Fruit fly (Drosophila melanogaster) whole organism, embryonic: ENCODE measurements around the gene dock.
A peak's percentile ranks its signal among the peaks of the same experiment; 100 is the strongest.

Experiments used
- Ada2b ChIP-seq: fragments of 200-800 bp; sonication (Bioruptor generic); IDR thresholded peaks from 2 replicates; pipeline ENCODE4 v1.3.6; 2022; ENCODE audit warnings: missing biosample characterization, missing genetic modification characterization
- Blimp-1 ChIP-seq: fragments of 200-800 bp; sonication (Bioruptor generic); optimal IDR thresholded peaks from 3 replicates; lab custom pipeline; 2018; ENCODE audit warnings: missing biosample characterization, missing genetic modification characterization, mild to moderate bottlenecking, moderate library complexity, missing genetic modification reagents
- BtbVII ChIP-seq: fragments of 200-800 bp; sonication (Bioruptor generic); optimal IDR thresholded peaks from 3 replicates; lab custom pipeline; 2017; ENCODE audit warnings: missing biosample characterization, mild to moderate bottlenecking, missing genetic modification characterization
- CG12155 ChIP-seq: fragments of 200-800 bp; sonication (Bioruptor generic); optimal IDR thresholded peaks from 3 replicates; lab custom pipeline; 2016; ENCODE audit warnings: missing biosample characterization, missing genetic modification characterization
- CG14014 ChIP-seq: fragments of 200-800 bp; sonication (Bioruptor generic); IDR thresholded peaks from 2 replicates; pipeline ENCODE4 v1.3.6; 2022; ENCODE audit warnings: missing biosample characterization, missing genetic modification characterization
- CG14050 ChIP-seq: fragments of 200-800 bp; sonication (Bioruptor generic); IDR thresholded peaks from 3 replicates; pipeline ENCODE4 v1.3.6; 2022; ENCODE audit warnings: missing biosample characterization, missing genetic modification characterization
- CG15269 ChIP-seq: fragments of 200-800 bp; sonication (Bioruptor generic); optimal IDR thresholded peaks from 2 replicates; lab custom pipeline; 2018; ENCODE audit warnings: missing biosample characterization, mild to moderate bottlenecking, missing genetic modification characterization, moderate library complexity
- CG17612 ChIP-seq: fragments of 200-800 bp; sonication (Bioruptor generic); IDR thresholded peaks from 2 replicates; pipeline ENCODE4 v1.3.6; 2022; ENCODE audit warnings: missing biosample characterization, missing genetic modification characterization
- CG18011 ChIP-seq: fragments of 200-800 bp; sonication (Bioruptor generic); optimal IDR thresholded peaks from 2 replicates; lab custom pipeline; 2017; ENCODE audit warnings: missing biosample characterization, missing genetic modification characterization, mild to moderate bottlenecking, moderate library complexity, missing genotype
- CG2116 ChIP-seq: fragments of 200-800 bp; sonication (Bioruptor generic); optimal IDR thresholded peaks from 3 replicates; lab custom pipeline; 2018; ENCODE audit warnings: missing biosample characterization, mild to moderate bottlenecking, missing genetic modification characterization
- CG33557 ChIP-seq: fragments of 200-800 bp; sonication (Bioruptor generic); optimal IDR thresholded peaks from 2 replicates; lab custom pipeline; 2019; ENCODE audit warnings: missing biosample characterization, mild to moderate bottlenecking, missing genetic modification characterization, moderate library complexity
- CG4360 ChIP-seq: fragments of 200-800 bp; sonication (Bioruptor generic); IDR thresholded peaks from 2 replicates; pipeline ENCODE4 v1.3.6; 2022; ENCODE audit warnings: missing biosample characterization, missing genetic modification characterization
- CG4424 ChIP-seq: fragments of 200-800 bp; sonication (Bioruptor generic); optimal IDR thresholded peaks from 3 replicates; lab custom pipeline; 2016; ENCODE audit warnings: missing biosample characterization, missing genetic modification characterization
- CG6765 ChIP-seq: fragments of 200-800 bp; sonication (Bioruptor generic); optimal IDR thresholded peaks from 3 replicates; lab custom pipeline; 2017; ENCODE audit warnings: missing biosample characterization, mild to moderate bottlenecking, missing genetic modification characterization
- CG7271 ChIP-seq: fragments of 200-800 bp; sonication (Bioruptor generic); optimal IDR thresholded peaks from 2 replicates; lab custom pipeline; 2018; ENCODE audit warnings: missing biosample characterization, mild to moderate bottlenecking, missing genetic modification characterization, moderate library complexity
- CG7963 ChIP-seq: fragments of 200-800 bp; sonication (Bioruptor generic); IDR thresholded peaks from 3 replicates; pipeline ENCODE4 v1.3.6; 2022; ENCODE audit warnings: missing biosample characterization, missing genetic modification characterization; ENCODE audit not compliant: partially characterized antibody
- CG8924 ChIP-seq: fragments of 200-800 bp; optimal IDR thresholded peaks from 3 replicates; lab custom pipeline; 2019; ENCODE audit warnings: missing biosample characterization, mild to moderate bottlenecking, missing genetic modification characterization, moderate library complexity
- CG9817 ChIP-seq: fragments of 200-800 bp; sonication (Bioruptor generic); optimal IDR thresholded peaks from 2 replicates; lab custom pipeline; 2018; ENCODE audit warnings: missing biosample characterization, mild to moderate bottlenecking, missing genetic modification characterization, moderate library complexity
- Chrac-16 ChIP-seq: fragments of 200-800 bp; sonication (Bioruptor generic); optimal IDR thresholded peaks from 3 replicates; lab custom pipeline; 2016; ENCODE audit warnings: missing biosample characterization, missing genetic modification characterization
- D19A ChIP-seq: fragments of 200-800 bp; optimal IDR thresholded peaks from 3 replicates; lab custom pipeline; 2019; ENCODE audit warnings: missing biosample characterization, mild to moderate bottlenecking, missing genetic modification characterization, moderate library complexity
- E2f1 ChIP-seq: fragments of 200-800 bp; sonication (Bioruptor generic); IDR thresholded peaks from 2 replicates; pipeline ENCODE4 v1.3.6; 2022; ENCODE audit warnings: missing biosample characterization, missing genetic modification characterization
- Hand ChIP-seq: fragments of 200-800 bp; sonication (Bioruptor generic); optimal IDR thresholded peaks from 2 replicates; lab custom pipeline; 2017; ENCODE audit warnings: mild to moderate bottlenecking, missing biosample characterization, missing genetic modification reagents, missing genetic modification characterization
- Hey ChIP-seq: fragments of 200-800 bp; sonication (Bioruptor generic); optimal IDR thresholded peaks from 3 replicates; lab custom pipeline; 2018; ENCODE audit warnings: missing biosample characterization, mild to moderate bottlenecking, missing genetic modification characterization
- Hmx ChIP-seq: fragments of 200-800 bp; sonication (Bioruptor generic); optimal IDR thresholded peaks from 2 replicates; lab custom pipeline; 2016; ENCODE audit warnings: missing biosample characterization, missing genetic modification characterization
- Hr3 ChIP-seq: fragments of 200-800 bp; sonication (Bioruptor generic); optimal IDR thresholded peaks from 3 replicates; lab custom pipeline; 2016; ENCODE audit warnings: missing biosample characterization, missing genetic modification characterization
- Hsf ChIP-seq: fragments of 200-800 bp; sonication (Bioruptor generic); optimal IDR thresholded peaks from 3 replicates; lab custom pipeline; 2016; ENCODE audit warnings: missing biosample characterization, missing genetic modification characterization
- Meics ChIP-seq: fragments of 200-800 bp; sonication (Bioruptor generic); optimal IDR thresholded peaks from 2 replicates; lab custom pipeline; 2017; ENCODE audit warnings: missing biosample characterization, mild to moderate bottlenecking, missing genetic modification characterization
- Nf-YC ChIP-seq: fragments of 200-800 bp; optimal IDR thresholded peaks from 3 replicates; lab custom pipeline; 2019; ENCODE audit warnings: missing biosample characterization, mild to moderate bottlenecking, missing genetic modification characterization, moderate library complexity
- Rfx ChIP-seq: fragments of 200-800 bp; sonication (Bioruptor generic); IDR thresholded peaks from 2 replicates; pipeline ENCODE4 v1.3.6; 2022; ENCODE audit warnings: missing biosample characterization, missing genetic modification characterization
- bsh ChIP-seq, 2 experiments: fragments of 200-800 bp; sonication (Bioruptor generic); optimal IDR thresholded peaks; 2 replicates each; lab custom pipeline; 2017 to 2018; ENCODE audit warnings: mild to moderate bottlenecking in 2 of 2, missing biosample characterization in 2 of 2, missing genetic modification characterization in 2 of 2, moderate library complexity in 1 of 2
- cas ChIP-seq: fragments of 200-800 bp; sonication (Bioruptor generic); IDR thresholded peaks from 2 replicates; pipeline ENCODE4 v1.3.6; 2022; ENCODE audit warnings: missing biosample characterization, missing genetic modification characterization
- dmrt11E ChIP-seq: fragments of 200-800 bp; sonication (Bioruptor generic); optimal IDR thresholded peaks from 3 replicates; lab custom pipeline; 2018; ENCODE audit warnings: missing biosample characterization, mild to moderate bottlenecking, missing genetic modification characterization, moderate library complexity
- dpn ChIP-seq, 2 experiments: fragments of 200-800 bp; sonication (Bioruptor generic); optimal IDR thresholded peaks; 3 replicates each; lab custom pipeline; 2016; ENCODE audit warnings: missing biosample characterization in 2 of 2, missing genetic modification characterization in 2 of 2
- eve ChIP-seq, 2 experiments: fragments of >200 bp; optimal IDR thresholded peaks; 2 replicates each; lab custom pipeline; 2017; ENCODE audit warnings: missing biosample characterization in 2 of 2, missing genetic modification characterization in 2 of 2
- ftz-f1 ChIP-seq: fragments of 200-800 bp; sonication (Bioruptor generic); optimal IDR thresholded peaks from 2 replicates; lab custom pipeline; 2016; ENCODE audit warnings: missing biosample characterization, missing genetic modification characterization
- gcm ChIP-seq: fragments of 200-800 bp; sonication (Bioruptor generic); optimal IDR thresholded peaks from 2 replicates; lab custom pipeline; 2019; ENCODE audit warnings: missing biosample characterization, mild to moderate bottlenecking, missing genetic modification characterization, moderate library complexity
- insv ChIP-seq, 2 experiments: fragments of 200-800 bp; sonication (Bioruptor generic); optimal IDR thresholded peaks; 3 replicates each; lab custom pipeline; 2016 to 2018; ENCODE audit warnings: missing biosample characterization in 2 of 2, missing genetic modification characterization in 2 of 2
- jigr1 ChIP-seq: fragments of 200-800 bp; sonication (Bioruptor generic); IDR thresholded peaks from 3 replicates; pipeline ENCODE4 v1.3.6; 2022; ENCODE audit warnings: missing biosample characterization, missing genetic modification characterization
- luna ChIP-seq: fragments of 200-800 bp; sonication (Bioruptor generic); optimal IDR thresholded peaks from 2 replicates; lab custom pipeline; 2016; ENCODE audit warnings: missing biosample characterization, missing genetic modification characterization
- nmo ChIP-seq: fragments of 200-800 bp; sonication (Bioruptor generic); optimal IDR thresholded peaks from 2 replicates; lab custom pipeline; 2018; ENCODE audit warnings: missing biosample characterization, mild to moderate bottlenecking, missing genetic modification characterization, moderate library complexity
- org-1 ChIP-seq: fragments of 200-800 bp; sonication (Bioruptor generic); optimal IDR thresholded peaks from 2 replicates; lab custom pipeline; 2017; ENCODE audit warnings: missing biosample characterization, missing genetic modification characterization
- pfk ChIP-seq: fragments of 200-800 bp; sonication (Bioruptor generic); optimal IDR thresholded peaks from 2 replicates; lab custom pipeline; 2018; ENCODE audit warnings: missing biosample characterization, mild to moderate bottlenecking, missing genetic modification characterization, moderate library complexity
- pum ChIP-seq: fragments of 200-800 bp; sonication (Bioruptor generic); optimal IDR thresholded peaks from 2 replicates; lab custom pipeline; 2016; ENCODE audit warnings: missing biosample characterization, missing genetic modification characterization
- repo ChIP-seq: fragments of 200-800 bp; sonication (Bioruptor generic); optimal IDR thresholded peaks from 2 replicates; lab custom pipeline; 2016; ENCODE audit warnings: missing biosample characterization, missing genetic modification characterization
- shn ChIP-seq: fragments of 200-800 bp; sonication (Bioruptor generic); optimal IDR thresholded peaks from 3 replicates; lab custom pipeline; 2016; ENCODE audit warnings: missing biosample characterization, missing genetic modification characterization
- sug ChIP-seq: fragments of 200-800 bp; optimal IDR thresholded peaks from 2 replicates; lab custom pipeline; 2019; ENCODE audit warnings: missing biosample characterization, mild to moderate bottlenecking, missing genetic modification characterization, moderate library complexity
- toy ChIP-seq: fragments of 200-800 bp; sonication (Bioruptor generic); IDR thresholded peaks from 2 replicates; pipeline ENCODE4 v1.3.6; 2022; ENCODE audit warnings: missing biosample characterization, missing genetic modification characterization
- wek ChIP-seq: fragments of 200-800 bp; sonication (Bioruptor generic); optimal IDR thresholded peaks from 3 replicates; lab custom pipeline; 2018; ENCODE audit warnings: missing biosample characterization, mild to moderate bottlenecking, missing genetic modification characterization, moderate library complexity
- z ChIP-seq: fragments of 200-800 bp; sonication (Bioruptor generic); IDR thresholded peaks from 3 replicates; pipeline ENCODE4 v1.3.6; 2022; ENCODE audit warnings: missing biosample characterization, missing genetic modification characterization

Gene dock

DNA sequence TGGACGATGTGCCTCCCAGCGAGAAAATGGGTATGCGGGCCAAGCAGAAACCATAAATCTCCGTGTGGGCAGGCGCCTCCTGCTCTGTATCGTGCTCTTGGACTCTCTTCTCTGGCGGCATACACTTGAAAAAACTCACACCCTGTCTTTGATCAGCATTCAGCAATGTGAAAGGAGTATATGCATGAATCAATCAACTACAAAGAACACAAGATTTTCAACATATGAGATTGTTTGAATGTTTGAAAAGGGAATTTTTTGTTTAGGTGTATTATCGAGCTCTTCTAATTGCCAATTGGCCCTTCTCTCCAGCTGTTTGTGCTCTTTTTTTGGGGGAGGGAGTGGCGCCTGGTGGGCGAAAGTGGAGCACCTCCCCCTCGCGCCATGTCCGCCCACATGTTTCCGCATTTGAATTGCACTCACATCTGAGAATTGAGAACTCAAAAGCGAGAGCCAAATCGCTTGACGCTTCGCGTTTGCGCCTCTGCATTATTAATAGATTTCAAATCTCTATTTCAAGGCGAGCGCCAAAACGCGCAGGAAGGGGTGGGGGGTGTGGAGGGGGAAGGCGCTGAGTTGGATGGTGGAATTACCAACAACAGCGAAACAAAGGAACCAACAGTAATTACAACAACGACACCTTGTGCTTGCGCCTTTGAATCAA lies 19.7 kb downstream of the dock start (continued):
- TF ChIP-seq CG12155 (GFP tag; lab: Kevin White, UChicago) (peak; percentile 79), CG7963 (no peak), Nf-YC (tag; lab: Kevin White, UChicago) (peak; percentile 77), dpn (GFP tag; optimal IDR thresholded peaks at IDR 0.05; lab: Kevin White, UChicago) (peak; percentile 86 to 93), Hey (tag; lab: Kevin White, UChicago) (peak; percentile 65), cas (GFP tag; lab: Robert Waterston, UW) (peak; percentile 79), pum (GFP tag; lab: Kevin White, UChicago) (peak; percentile 83), gcm (peak; percentile 72), CG9817 (tag; lab: Kevin White, UChicago) (peak; percentile 88), CG6765 (GFP tag; lab: Kevin White, UChicago) (peak; percentile 83), eve (GFP tag; optimal IDR thresholded peaks at IDR 0.05; lab: Kevin White, UChicago) (no peak), CG2116 (GFP tag; lab: Kevin White, UChicago) (peak; percentile 21), CG4424 (GFP tag; lab: Kevin White, UChicago) (peak; percentile 78), CG7271 (tag; lab: Kevin White, UChicago) (no peak), Hmx (GFP tag; lab: Kevin White, UChicago) (no peak), pfk (no peak), CG15269 (tag; lab: Kevin White, UChicago) (peak; percentile 90), CG17612 (GFP tag; lab: Robert Waterston, UW) (peak; percentile 82), z (GFP tag; lab: Robert Waterston, UW) (peak; percentile 71; the same call in 2 of the 3 replicates), CG8924 (tag; lab: Kevin White, UChicago) (peak; percentile 87), Blimp-1 (GFP tag; lab: Kevin White, UChicago) (peak; percentile 86), Chrac-16 (GFP tag; lab: Kevin White, UChicago) (peak; percentile 72), org-1 (peak; percentile 81), CG33557 (GFP tag; lab: Kevin White, UChicago) (no peak), CG4360 (GFP tag; lab: Robert Waterston, UW) (peak; percentile 63), ftz-f1 (peak; percentile 24), D19A (tag; lab: Kevin White, UChicago) (peak; percentile 72), CG18011 (peak; percentile 68), sug (tag; lab: Kevin White, UChicago) (peak; percentile 75), E2f1 (peak; percentile 89), Rfx (peak; percentile 95), Meics (peak; percentile 90), jigr1 (GFP tag; lab: Robert Waterston, UW) (peak; percentile 62; the same call in 2 of the 3 replicates), CG14050 (peak; percentile 88), Hand (GFP tag; lab: Kevin White, UChicago) (peak; percentile 79), BtbVII (peak; percentile 75), Hsf (peak; percentile 83), dmrt11E (peak; percentile 35), repo (GFP tag; lab: Kevin White, UChicago) (peak; percentile 80), insv (GFP tag; optimal IDR thresholded peaks at IDR 0.05; lab: Kevin White, UChicago) (peak in 1 of 2 experiments; percentile 30), CG14014 (peak; percentile 90), nmo (GFP tag; lab: Kevin White, UChicago) (peak; percentile 77), toy (GFP tag; lab: Robert Waterston, UW) (no peak; the same call in 1 of the 2 replicates), bsh (GFP tag; optimal IDR thresholded peaks at IDR 0.05; lab: Kevin White, UChicago) (peak; percentile 67 to 87), Ada2b (GFP tag; lab: Robert Waterston, UW) (peak; percentile 88), wek (peak; percentile 78), luna (GFP tag; lab: Kevin White, UChicago) (peak; percentile 26), Hr3 (GFP tag; lab: Kevin White, UChicago) (peak; percentile 84), shn (GFP tag; lab: Kevin White, UChicago) (peak; percentile 85)
